Worm (Caenorhabditis elegans): ENCODE measurements around the gene bath-30.

bath-30 gene

ce11 chrII:3310957-3311657 lies 35.1 kb downstream of the bath-30 start:
- TF ChIP-seq pqm-1 (tag; optimal IDR thresholded peaks at IDR 0.05): peak; percentile 56
- TF ChIP-seq lin-38 (GFP tag; IDR thresholded peaks at IDR 0.05): peak; percentile 40
- TF ChIP-seq nhr-6 (tag; optimal IDR thresholded peaks at IDR 0.05): no peak
- TF ChIP-seq mxl-2 (GFP tag; conservative IDR thresholded peaks at IDR 0.05): no peak
- TF ChIP-seq daf-16 (GFP tag; optimal IDR thresholded peaks at IDR 0.05): no peak
- peak; percentile 11 for TF ChIP-seq daf-16 (tag; optimal IDR thresholded peaks at IDR 0.05)
- TF ChIP-seq duxl-1 (tag; optimal IDR thresholded peaks at IDR 0.05; ENCODE audit: poor library complexity): peak; percentile 69
- peak; percentile 13; the same call in 1 of the 2 replicates for TF ChIP-seq dmd-6 (GFP tag; IDR thresholded peaks at IDR 0.05)
- TF ChIP-seq T20F7.1 (GFP tag; optimal IDR thresholded peaks at IDR 0.05): no peak
- TF ChIP-seq nhr-28 (tag; optimal IDR thresholded peaks at IDR 0.05): peak; percentile 23

ce11 chrII:3309963-3310362 lies 36.2 kb downstream of the bath-30 start:
- TF ChIP-seq dmd-6 (GFP tag; IDR thresholded peaks at IDR 0.05): peak; percentile 19; the same call in 1 of the 2 replicates

DNA sequence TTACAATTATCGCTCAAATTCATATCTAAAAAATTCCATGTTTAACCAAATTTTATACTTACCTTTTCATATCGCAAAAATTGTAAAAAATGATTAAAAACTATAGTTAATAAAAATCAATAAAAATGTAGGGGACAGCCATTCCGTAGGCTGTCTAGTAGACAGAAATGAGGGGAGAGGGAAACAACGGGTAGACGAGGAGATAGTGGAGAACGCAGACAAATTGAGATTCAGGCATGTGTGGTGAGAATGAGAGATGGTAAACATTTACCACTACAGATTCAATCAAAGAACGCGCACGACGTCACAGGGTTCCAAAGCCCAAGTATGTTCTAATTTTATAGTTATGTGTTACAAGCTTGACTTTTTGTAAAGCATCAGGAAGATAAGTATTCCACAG lies 42.6 kb downstream of the bath-30 start:
- no peak for TF ChIP-seq F37D6.2 (tag; optimal IDR thresholded peaks at IDR 0.05)
- TF ChIP-seq skn-1 (tag; optimal IDR thresholded peaks at IDR 0.05): no peak
- no peak for TF ChIP-seq hlh-11 (tag; optimal IDR thresholded peaks at IDR 0.05)
- no peak for TF ChIP-seq mep-1 (tag; optimal IDR thresholded peaks at IDR 0.05)
- TF ChIP-seq ceh-32 (tag; optimal IDR thresholded peaks at IDR 0.05; ENCODE audit: poor library complexity): no peak
- TF ChIP-seq ZK546.5 (tag; optimal IDR thresholded peaks at IDR 0.05): no peak
- no peak for TF ChIP-seq gei-8 (GFP tag; optimal IDR thresholded peaks at IDR 0.05)
- TF ChIP-seq tra-1 (GFP tag; IDR thresholded peaks at IDR 0.05): no peak
- no peak for TF ChIP-seq daf-16 (GFP tag; optimal IDR thresholded peaks at IDR 0.05)
- peak; percentile 81 for TF ChIP-seq daf-16 (tag; optimal IDR thresholded peaks at IDR 0.05)
- TF ChIP-seq F49E8.2 (tag; optimal IDR thresholded peaks at IDR 0.05; ENCODE audit: borderline replicate concordance): no peak
- TF ChIP-seq nhr-76 (tag; optimal IDR thresholded peaks at IDR 0.05): no peak
- TF ChIP-seq fkh-10 (GFP tag; optimal IDR thresholded peaks at IDR 0.05): no peak
- no peak for TF ChIP-seq nhr-6 (tag; optimal IDR thresholded peaks at IDR 0.05)
- peak; percentile 22 for TF ChIP-seq hlh-30 (tag; optimal IDR thresholded peaks at IDR 0.05; ENCODE audit: insufficient read depth)
- TF ChIP-seq mdt-29 (GFP tag; IDR thresholded peaks at IDR 0.05): no peak
- no peak for TF ChIP-seq ZK337.2 (GFP tag; IDR thresholded peaks at IDR 0.05)
- TF ChIP-seq zip-2 (tag; optimal IDR thresholded peaks at IDR 0.05): no peak
- TF ChIP-seq mxl-3 (GFP tag; optimal IDR thresholded peaks at IDR 0.05): no peak
- no peak for TF ChIP-seq zfp-2 (tag; optimal IDR thresholded peaks at IDR 0.05)
- peak; percentile 30; the same call in 1 of the 2 replicates for TF ChIP-seq dmd-6 (GFP tag; IDR thresholded peaks at IDR 0.05)
- no peak for TF ChIP-seq unc-62 (GFP tag; optimal IDR thresholded peaks at IDR 0.05 in 1 of 2)
- TF ChIP-seq unc-62 (tag; optimal IDR thresholded peaks at IDR 0.05): no peak
- no peak for TF ChIP-seq unc-130 (GFP tag; optimal IDR thresholded peaks at IDR 0.05)
- TF ChIP-seq ceh-62 (tag; optimal IDR thresholded peaks at IDR 0.05): no peak
- no peak for TF ChIP-seq dmd-8 (GFP tag; IDR thresholded peaks at IDR 0.05)
- peak; percentile 62 for TF ChIP-seq dve-1 (tag; optimal IDR thresholded peaks at IDR 0.05; ENCODE audit: insufficient read depth)
- no peak for TF ChIP-seq nhr-102 (tag; optimal IDR thresholded peaks at IDR 0.05)
- no peak for TF ChIP-seq F10B5.3 (tag; optimal IDR thresholded peaks at IDR 0.05)
- no peak for TF ChIP-seq snpc-4 (tag; optimal IDR thresholded peaks at IDR 0.05)
- TF ChIP-seq ztf-11 (tag; optimal IDR thresholded peaks at IDR 0.05): no peak
- TF ChIP-seq lin-29 (GFP tag; IDR thresholded peaks at IDR 0.05): no peak
- no peak for TF ChIP-seq snpc-1.2 (GFP tag; IDR thresholded peaks at IDR 0.05)
- TF ChIP-seq ceh-82 (tag; optimal IDR thresholded peaks at IDR 0.05): no peak
- no peak for TF ChIP-seq madf-9 (GFP tag; conservative IDR thresholded peaks at IDR 0.05)
- peak; percentile 93 for TF ChIP-seq duxl-1 (tag; optimal IDR thresholded peaks at IDR 0.05; ENCODE audit: poor library complexity)
- peak; percentile 56 for TF ChIP-seq nhr-28 (tag; optimal IDR thresholded peaks at IDR 0.05)
- TF ChIP-seq F26F4.8 (GFP tag; conservative IDR thresholded peaks at IDR 0.05): no peak
- no peak for TF ChIP-seq rbr-2 (tag; optimal IDR thresholded peaks at IDR 0.05)
- peak; percentile 55 for TF ChIP-seq mes-2 (tag; optimal IDR thresholded peaks at IDR 0.05; ENCODE audit: poor library complexity, severe bottlenecking)
- TF ChIP-seq nhr-77 (tag; optimal IDR thresholded peaks at IDR 0.05): no peak
- no peak for TF ChIP-seq ceh-44 (GFP tag; IDR thresholded peaks at IDR 0.05)

All from whole organism, L4 larva.